Fruit fly (Drosophila melanogaster): ENCODE results near the gene CG15152.
A peak's percentile ranks its signal among the peaks of the same experiment; 100 is the strongest.

Gene CG15152

DNA sequence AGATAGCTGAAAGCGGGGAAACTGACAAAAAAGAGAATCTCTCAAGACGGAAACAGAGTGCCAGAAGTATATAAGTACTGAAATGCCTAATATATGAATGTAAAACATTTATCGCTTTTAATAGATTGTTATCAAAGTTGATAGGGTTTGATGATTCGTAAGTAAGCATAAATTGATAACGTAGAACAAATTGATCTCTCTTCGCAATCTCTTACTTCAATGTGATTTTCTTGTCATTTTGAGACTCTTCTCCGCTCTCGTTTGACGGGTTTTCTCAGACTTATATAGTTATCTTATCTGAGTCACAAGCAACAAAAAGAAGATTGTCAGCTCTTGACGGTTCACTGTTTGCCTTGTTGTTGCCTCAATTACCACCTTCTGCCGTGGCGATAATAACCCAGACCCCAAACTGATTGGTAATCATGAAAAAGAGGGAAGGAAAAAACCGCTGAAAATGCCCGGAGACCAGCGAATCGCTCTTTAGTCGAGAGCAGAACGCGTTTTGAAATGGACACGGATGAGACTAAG lies at the start of gene CG15152:
Gene CG15152, plus strand, starts transcription at position 372 of the 528 bp plus-strand sequence.
- no peak for TF ChIP-seq CG8478 (optimal IDR thresholded peaks at IDR 0.05)
- no peak for TF ChIP-seq CTCF (optimal IDR thresholded peaks at IDR 0.05)

DNA sequence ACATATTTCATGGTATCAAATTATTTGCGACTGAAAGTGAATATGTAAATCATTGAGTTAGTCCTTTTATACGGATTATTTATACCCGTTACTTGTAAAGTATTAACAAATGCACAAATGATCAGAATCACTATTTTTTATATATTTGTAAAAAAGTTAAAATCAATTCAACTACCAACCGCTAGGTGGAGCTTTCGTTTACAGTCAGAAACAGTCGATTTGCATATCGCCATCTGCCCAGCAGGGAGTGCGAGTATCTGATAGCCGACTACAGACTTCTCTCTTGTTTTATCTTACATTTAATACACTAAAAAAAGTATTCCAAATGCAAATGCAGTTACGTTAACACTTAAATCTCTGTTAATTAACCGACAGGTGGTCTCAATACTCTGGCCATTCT lies 47.1 kb upstream of the CG15152 start:
- TF ChIP-seq CG8478 (optimal IDR thresholded peaks at IDR 0.05) (no peak), CTCF (optimal IDR thresholded peaks at IDR 0.05) (peak; percentile 12 to 53)

DNA sequence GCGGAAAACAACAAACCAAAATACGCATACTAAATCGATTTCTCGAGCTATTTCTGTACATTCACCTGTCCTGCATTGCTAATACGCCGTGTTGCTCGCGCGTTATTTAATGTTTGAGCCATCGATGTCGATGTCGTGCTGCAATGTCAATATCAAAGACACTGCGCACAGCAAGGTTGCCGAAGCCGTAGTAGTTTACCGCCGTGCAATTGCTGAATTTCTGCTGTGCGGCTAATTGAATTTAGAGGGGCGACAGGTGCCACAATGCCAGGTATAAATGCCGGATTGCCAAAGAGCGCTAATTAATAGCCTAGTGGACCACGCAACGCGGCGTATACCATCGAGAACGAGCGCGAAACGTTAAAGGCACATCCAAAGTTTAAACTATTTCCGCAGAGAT lies 36.4 kb upstream of the CG15152 start, which contains the start of gene Arr1:
Gene Arr1, plus strand, starts transcription at position 301 of the 400 bp plus-strand sequence.
- TF ChIP-seq CG8478 (optimal IDR thresholded peaks at IDR 0.05) (no peak), CTCF (optimal IDR thresholded peaks at IDR 0.05) (no peak)

DNA sequence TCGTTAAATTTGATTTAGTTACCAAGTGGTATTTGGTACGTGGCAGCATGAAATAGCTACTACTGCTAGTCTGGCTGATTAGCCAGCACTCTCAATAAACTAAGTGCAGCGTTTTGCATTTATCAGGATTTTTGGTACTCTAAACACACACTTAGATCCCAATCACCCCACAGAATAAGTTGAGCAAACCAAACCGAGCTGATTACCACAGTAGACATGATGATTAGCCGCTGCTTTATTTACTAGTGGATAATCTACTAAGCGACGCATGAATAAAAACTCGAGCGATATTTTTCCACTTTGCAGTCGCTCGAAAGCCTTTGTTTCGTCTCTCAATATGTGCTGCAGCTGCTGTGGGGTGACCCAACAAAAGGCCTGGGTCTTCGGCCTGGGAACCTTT lies 33.0 kb upstream of the CG15152 start, which contains the start of gene ninaD:
Gene ninaD, plus strand, starts transcription at position 301 of the 400 bp plus-strand sequence.
- TF ChIP-seq CTCF (optimal IDR thresholded peaks at IDR 0.05) (no peak), CG8478 (optimal IDR thresholded peaks at IDR 0.05) (no peak)

DNA sequence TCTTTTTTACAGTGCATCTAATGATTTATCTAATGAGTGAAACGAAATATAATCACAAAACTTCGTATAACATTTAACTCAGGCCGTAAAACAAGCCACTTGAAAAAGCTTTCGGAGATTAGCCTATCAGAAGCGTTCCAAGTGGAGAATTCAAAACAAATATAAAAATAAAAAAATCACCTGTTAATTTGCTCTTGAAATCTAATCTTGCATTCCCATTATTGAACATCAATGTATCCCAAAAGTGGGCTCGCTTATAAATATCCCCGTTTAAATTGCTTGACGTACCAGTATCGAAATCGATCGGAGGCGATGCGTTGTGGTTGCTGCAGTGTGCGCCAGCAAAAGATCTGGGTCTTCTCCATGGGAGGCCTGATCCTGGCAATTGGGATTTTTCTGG lies 30.4 kb upstream of the CG15152 start, which contains the start of gene CG31741:
Gene CG31741, plus strand, starts transcription at position 301 of the 400 bp plus-strand sequence.
- TF ChIP-seq CG8478 (optimal IDR thresholded peaks at IDR 0.05) (no peak), CTCF (optimal IDR thresholded peaks at IDR 0.05) (no peak)

DNA sequence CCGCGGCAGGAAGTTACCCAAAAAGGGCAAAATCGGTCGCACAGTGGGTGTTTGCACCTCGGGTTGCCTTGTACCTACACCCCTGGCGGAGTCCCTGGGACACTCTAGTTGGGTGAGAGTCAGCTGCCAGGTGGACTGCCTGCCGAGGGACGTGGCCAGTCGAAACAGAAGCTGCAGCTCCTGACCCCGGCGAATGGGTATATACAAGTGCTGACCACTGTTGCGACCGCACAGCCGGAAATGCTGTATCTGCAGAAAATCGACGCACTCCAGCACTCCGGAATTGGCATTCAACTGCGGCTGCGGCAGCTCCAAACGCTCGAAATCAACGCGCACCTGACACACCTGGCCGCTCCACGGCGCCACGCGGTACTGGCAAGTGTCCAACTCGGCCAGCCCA lies 22.6 kb upstream of the CG15152 start:
- TF ChIP-seq CG8478 (optimal IDR thresholded peaks at IDR 0.05) (no peak), CTCF (optimal IDR thresholded peaks at IDR 0.05) (no peak)

DNA sequence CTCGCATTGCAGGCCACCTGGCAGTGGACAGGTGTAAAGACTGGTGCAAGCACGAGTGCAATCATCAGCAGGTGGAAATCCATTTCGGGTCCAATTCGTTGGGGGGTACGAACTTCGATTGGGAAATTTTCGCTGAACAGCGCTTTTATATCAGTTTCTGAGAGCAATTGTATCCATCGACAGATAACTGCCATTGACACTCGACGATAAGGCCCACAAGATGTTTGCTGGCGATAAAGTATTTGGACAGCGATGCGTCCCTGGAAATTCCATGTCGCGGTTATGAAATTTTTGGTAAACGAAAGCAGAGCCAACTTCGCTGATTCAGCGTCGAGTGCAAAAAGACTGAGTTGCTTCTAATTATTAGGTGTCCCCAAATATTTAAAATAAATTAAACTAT lies 22.2 kb upstream of the CG15152 start, which contains the start of gene CG15153:
Gene CG15153, minus strand, starts transcription at position 101 of the 400 bp plus-strand sequence.
- TF ChIP-seq CG8478 (optimal IDR thresholded peaks at IDR 0.05) (no peak), CTCF (optimal IDR thresholded peaks at IDR 0.05) (no peak)

DNA sequence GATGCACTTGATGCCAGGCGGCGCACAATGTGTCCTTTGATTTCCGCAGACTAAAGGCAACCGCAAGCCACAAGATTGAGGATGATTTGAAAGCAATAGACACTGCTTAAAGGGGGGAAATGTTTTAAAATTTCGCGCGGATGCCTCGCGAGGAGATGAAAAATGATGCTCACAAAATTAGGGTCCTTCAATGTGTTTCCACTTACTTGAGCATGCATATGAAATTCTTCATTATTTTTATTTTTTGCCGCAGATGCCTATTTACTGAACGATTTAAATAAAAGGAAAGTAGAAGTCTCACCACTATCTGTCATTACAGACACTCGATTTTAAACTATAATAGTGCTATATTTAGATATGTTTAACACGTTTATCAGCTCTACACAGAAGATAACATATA lies 18.1 kb upstream of the CG15152 start, which contains the start of gene Slc25A46b:
Gene Slc25A46b, plus strand, starts transcription at position 301 of the 400 bp plus-strand sequence.
- TF ChIP-seq CTCF (optimal IDR thresholded peaks at IDR 0.05) (no peak), CG8478 (optimal IDR thresholded peaks at IDR 0.05) (no peak)

DNA sequence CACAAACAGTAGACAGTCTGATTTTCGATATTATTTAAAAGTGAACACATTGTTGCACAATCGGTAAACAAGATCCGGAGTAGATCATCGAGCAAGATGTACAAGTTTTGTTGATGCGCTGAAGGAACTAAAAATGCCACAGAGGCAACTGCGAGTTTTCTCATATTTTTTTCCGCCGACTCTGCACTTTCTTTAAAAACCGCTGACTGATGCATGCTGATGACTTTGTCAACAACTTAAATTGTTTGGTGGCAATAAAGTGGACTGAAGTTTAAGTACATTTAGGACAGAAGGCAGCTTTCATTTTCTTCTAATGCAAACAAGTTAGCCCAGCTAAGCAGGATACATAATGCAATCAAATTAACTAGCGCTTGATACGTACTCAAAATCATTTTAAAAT lies 1.9 kb upstream of the CG15152 start:
- TF ChIP-seq CG8478 (optimal IDR thresholded peaks at IDR 0.05) (no peak), CTCF (optimal IDR thresholded peaks at IDR 0.05) (no peak)

DNA sequence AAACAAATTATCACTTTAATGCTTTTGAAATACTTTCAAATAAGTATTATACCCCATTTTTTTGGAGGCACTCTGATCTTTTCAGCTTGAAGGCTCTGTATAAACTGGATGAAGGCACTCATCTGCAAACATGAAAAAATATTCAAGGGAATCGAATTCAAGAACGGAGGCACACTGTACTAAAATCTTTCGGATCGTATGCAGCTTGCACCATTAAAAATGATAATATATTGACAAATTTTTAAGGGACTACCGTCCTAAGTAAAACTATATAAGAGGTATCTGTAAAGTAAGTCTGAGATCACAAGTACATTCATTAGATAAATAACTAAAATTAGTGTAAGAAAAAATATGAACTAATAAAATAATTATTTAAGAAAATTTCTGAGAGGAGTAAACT lies 1.3 kb upstream of the CG15152 start, which contains the start of gene CG44476:
Gene CG44476, minus strand, starts transcription at position 101 of the 400 bp plus-strand sequence.
- TF ChIP-seq CG8478 (optimal IDR thresholded peaks at IDR 0.05) = no peak

DNA sequence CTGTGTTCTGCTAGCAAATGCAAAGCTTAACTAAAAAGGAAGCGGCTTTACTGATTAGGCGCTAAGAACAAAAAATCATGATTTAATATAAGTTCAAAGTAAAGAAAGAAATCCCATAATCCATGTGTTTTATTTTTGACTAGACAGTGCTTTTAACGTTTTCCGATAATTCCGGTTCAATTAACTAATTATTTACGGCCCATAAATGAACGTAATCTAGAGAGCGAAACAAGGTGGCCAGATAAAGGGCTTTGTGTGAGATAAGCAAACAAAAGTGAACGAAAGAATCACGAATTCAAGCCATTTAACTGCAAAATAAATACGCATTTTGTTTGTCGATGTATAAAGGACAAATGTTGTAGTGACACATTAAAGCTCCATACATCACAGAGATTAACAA lies 757 bp downstream of the CG15152 start:
- TF ChIP-seq CTCF (optimal IDR thresholded peaks at IDR 0.05) (no peak), CG8478 (optimal IDR thresholded peaks at IDR 0.05) (no peak)

DNA sequence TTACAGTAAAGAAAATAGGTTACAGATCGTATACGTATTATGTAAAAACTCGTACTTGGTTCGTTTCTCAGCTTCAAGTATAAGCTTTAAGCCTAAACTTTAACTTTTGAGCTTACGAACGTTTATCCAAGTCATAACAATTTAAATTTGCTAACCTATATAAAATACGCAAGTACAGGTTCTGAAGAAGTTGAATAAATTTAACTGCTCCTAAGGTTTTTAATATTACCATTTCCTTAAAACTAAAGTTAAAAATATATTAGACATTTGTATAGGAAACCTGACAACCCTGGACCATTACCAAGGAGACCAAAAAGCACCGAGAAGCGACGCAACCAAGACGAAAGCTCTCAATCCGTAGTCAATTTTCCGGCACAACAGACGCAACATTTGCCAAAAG lies 5.3 kb downstream of the CG15152 start, which contains the start of gene CG5758:
Gene CG5758, plus strand, starts transcription at position 353 of the 400 bp plus-strand sequence.
- TF ChIP-seq CTCF (optimal IDR thresholded peaks at IDR 0.05) (no peak), CG8478 (optimal IDR thresholded peaks at IDR 0.05) (no peak)

DNA sequence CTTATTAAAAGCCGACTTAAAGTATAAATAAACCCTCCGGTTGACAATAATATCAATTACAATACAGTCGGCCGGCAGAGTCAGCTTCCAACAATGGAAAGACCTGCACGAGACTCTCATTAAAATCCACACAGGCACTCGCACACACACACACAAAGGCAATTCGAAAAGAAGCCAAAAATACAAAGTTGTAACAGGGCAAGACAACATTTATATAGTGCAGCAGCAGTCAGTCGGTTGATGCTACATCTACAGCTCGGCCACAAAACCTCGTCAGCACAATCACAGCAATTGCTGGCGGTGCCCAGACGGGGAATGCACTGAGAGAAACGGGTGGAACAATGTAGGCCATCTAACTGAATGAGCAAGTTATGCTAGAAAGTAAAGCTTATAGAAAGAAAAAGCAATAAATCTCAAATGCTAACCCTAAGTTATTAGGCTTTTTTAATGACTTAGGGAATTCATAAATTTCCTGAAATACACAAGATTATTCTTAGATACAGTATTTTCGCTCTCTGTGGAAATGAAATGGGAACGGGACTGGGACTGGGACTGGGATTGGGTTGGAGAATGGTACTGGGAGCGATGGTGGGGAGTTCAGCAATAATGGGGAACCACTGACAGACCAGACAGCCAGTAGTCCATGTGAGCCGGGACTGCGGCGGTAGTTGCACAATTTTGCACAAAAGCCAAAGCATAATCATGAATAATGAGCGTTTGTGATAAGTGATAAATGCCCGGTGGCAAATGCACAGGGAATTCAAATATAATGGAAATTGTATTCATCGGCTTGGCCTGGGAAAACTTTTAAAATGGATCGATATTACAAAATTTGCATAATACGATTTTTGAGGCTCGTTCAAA lies 7.3 kb downstream of the CG15152 start:
- TF ChIP-seq CG8478 (optimal IDR thresholded peaks at IDR 0.05) (no peak), CTCF (optimal IDR thresholded peaks at IDR 0.05) (no peak)

DNA sequence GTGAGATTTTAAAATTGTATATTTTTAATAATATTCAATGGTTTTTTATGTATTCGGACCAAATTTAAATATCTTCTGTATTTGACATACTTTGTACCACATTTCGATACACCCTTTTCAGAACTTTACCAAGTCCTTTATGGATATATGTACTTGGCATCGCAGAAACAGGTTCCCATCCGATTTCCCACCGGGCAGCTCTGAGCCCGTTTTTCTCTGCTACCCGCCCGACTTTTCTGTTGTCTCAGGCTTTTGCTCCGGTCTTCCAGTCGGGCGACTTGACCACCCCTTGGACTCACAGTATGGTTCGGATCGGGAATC lies 7.8 kb downstream of the CG15152 start:
- no peak for TF ChIP-seq CTCF (optimal IDR thresholded peaks at IDR 0.05)
- TF ChIP-seq CG8478 (optimal IDR thresholded peaks at IDR 0.05) = no peak

DNA sequence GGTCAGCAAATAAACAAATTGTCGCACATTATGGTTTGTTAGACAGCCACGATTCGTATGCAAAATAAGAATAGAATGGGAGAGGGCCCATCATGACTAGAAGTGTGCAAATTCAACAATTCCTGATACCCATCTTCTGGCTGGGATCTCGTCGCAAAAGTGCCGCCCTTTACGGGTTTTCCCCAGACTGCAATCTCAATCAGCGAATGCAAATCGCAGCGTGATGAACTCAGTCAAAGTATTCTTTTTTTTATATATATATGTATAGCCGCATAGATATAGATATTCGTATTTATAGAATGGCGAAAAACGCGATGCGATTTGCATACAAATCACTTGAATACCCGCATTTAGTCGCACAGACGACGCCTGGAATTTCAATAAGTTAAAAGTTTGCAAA lies 8.6 kb downstream of the CG15152 start:
- no peak for TF ChIP-seq CTCF (optimal IDR thresholded peaks at IDR 0.05)

DNA sequence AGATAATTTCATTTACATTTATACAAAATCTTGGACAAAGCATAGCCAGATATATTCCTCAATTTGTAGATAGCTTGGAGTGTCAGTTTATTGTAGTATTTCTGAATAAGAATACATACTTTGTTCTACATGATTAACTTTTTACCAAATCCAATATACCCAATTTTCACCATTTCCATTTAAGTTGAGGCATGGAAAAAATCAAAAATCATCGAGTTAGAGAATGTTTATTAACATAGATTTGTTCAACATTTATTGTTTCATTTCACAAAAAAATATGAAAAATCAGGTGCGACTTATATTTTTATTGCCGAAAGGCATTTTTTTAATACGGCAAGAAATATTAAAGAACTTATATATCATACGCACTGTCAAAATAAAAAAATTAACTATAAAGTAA lies 11.3 kb downstream of the CG15152 start, which contains the start of gene Grl36b:
Gene Grl36b, minus strand, starts transcription at position 101 of the 400 bp plus-strand sequence.
- TF ChIP-seq CG8478 (optimal IDR thresholded peaks at IDR 0.05) (no peak), CTCF (optimal IDR thresholded peaks at IDR 0.05) (no peak)
